Worm (Caenorhabditis elegans) whole organism, L4 larva: ENCODE measurements around the gene lec-7.

ENCODE experiments used
- ZK546.5 ChIP-seq, 2 experiments: sonication (generic microtip); optimal IDR thresholded peaks; 2 replicates each; lab custom pipeline; 2017; ENCODE audit warnings: missing biosample characterization in 2 of 2, missing genetic modification characterization in 2 of 2
- ceh-82 ChIP-seq: sonication (generic microtip); optimal IDR thresholded peaks from 2 replicates; lab custom pipeline; 2017; ENCODE audit warnings: missing biosample characterization, missing genetic modification characterization
- dve-1 ChIP-seq: sonication (generic microtip); optimal IDR thresholded peaks from 2 replicates; lab custom pipeline; 2017; ENCODE audit warnings: antibody characterized with exemption, mild to moderate bottlenecking, missing genetic modification characterization, missing compliant biosample characterization; ENCODE audit not compliant: insufficient read depth
- fkh-10 ChIP-seq: fragments of 150-350 bp; optimal IDR thresholded peaks from 2 replicates; lab custom pipeline; 2014; ENCODE audit warnings: missing biosample characterization, missing genetic modification reagents, missing genetic modification characterization
- lsy-2 ChIP-seq, 2 experiments: fragments of 150-350 bp in 1 of 2; sonication (generic microtip) in 1 of 2; optimal IDR thresholded peaks; 2 replicates each; lab custom pipeline; 2014 to 2017; ENCODE audit warnings: missing biosample characterization in 2 of 2, missing genetic modification characterization in 2 of 2
- mdt-29 ChIP-seq: fragments of 200-800 bp; sonication (Bioruptor generic); IDR thresholded peaks from 2 replicates; pipeline ENCODE4 v1.3.6; 2022; ENCODE audit warnings: missing genetic modification reagents, missing genetic modification characterization, missing compliant biosample characterization
- unc-130 ChIP-seq: sonication (generic microtip); optimal IDR thresholded peaks from 2 replicates; lab custom pipeline; 2016; ENCODE audit warnings: missing genetic modification reagents, missing genetic modification characterization, missing compliant biosample characterization
- unc-62 ChIP-seq, 3 experiments: fragments of 150-350 bp in 1 of 3; sonication (generic microtip); optimal IDR thresholded peaks in 2 of 3; peaks in 1 of 3; 1 replicate in 1 of 3; 2 replicates in 2 of 3; lab custom pipeline; 2014 to 2017; ENCODE audit warnings: missing biosample characterization in 3 of 3, missing genetic modification characterization in 3 of 3, missing genetic modification reagents in 3 of 3, missing genotype in 1 of 3

DNA sequence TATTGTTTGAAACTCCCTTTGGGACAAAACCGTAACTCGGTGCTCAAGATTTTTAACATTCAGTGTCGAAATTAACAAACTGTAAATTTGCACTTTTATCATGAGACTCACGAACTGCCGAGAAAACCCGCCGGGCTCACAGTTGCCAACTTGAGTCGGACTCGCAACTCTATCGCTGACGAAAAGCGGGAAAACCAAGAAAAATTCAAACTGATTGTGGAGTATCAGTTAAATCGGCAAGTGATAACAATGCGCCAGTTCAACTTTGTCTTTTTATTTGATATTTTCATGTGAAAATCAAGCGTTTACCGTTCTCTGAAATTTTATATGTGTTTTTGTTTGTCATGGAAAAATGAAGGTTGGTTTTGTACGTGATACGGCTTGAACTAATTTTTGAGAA, 30.7 kb downstream of the lec-7 start:
- TF ChIP-seq dve-1 (no peak), unc-62 (GFP tag; optimal IDR thresholded peaks at IDR 0.05 in 1 of 2; lab: Kevin White, UChicago) (no peak), unc-62 (tag; optimal IDR thresholded peaks at IDR 0.05; lab: Kevin White, UChicago) (no peak), ceh-82 (tag; lab: Kevin White, UChicago) (no peak), lsy-2 (tag; optimal IDR thresholded peaks at IDR 0.05; lab: Kevin White, UChicago) (no peak), fkh-10 (GFP tag; lab: Kevin White, UChicago) (no peak), unc-130 (no peak), mdt-29 (GFP tag; lab: Robert Waterston, UW) (no peak), ZK546.5 (tag; optimal IDR thresholded peaks at IDR 0.05; lab: Kevin White, UChicago) (no peak)
